Fruit fly (Drosophila melanogaster): ENCODE results near the gene CG9717.

DNA sequence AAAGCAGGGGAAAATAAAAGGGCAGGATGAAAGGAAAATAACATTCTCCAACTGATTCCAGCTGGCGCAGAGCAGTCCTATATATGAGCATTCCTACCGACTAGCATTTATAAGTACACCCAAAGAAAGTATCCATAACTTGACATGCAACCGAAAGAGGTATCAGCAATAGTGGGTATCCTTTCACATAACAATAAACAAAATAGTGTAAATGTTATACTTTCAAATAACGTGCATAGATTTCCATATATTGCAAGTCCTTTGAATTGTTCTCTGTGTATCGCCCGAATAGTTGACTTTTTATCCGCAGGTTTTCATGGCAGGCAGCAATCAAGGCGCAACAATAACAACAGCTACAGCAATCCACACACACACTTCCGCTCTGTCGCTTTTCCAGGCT is 37.1 kb downstream of the CG9717 start:
- TF ChIP-seq CG5204 (GFP tag; optimal IDR thresholded peaks at IDR 0.05): no peak
- no peak for TF ChIP-seq toe (GFP tag; optimal IDR thresholded peaks at IDR 0.05)
- TF ChIP-seq CG7045 (GFP tag; optimal IDR thresholded peaks at IDR 0.05): no peak
- TF ChIP-seq Clk (GFP tag; optimal IDR thresholded peaks at IDR 0.05): no peak

Measured in whole organism, adult.